Worm (Caenorhabditis elegans): ENCODE results near the gene wip-1.

The wip-1 gene

ce11 chrIII:5024393-5024964 lies 6.0 kb downstream of the wip-1 start, which contains the start of gene pcf-11 (continued):
- TF ChIP-seq ceh-9 (tag; optimal IDR thresholded peaks at IDR 0.05): no peak

ce11 chrIII:5025136-5025629 lies 6.7 kb downstream of the wip-1 start:
- peak; percentile 34 for TF ChIP-seq ama-1 (optimal IDR thresholded peaks at IDR 0.05)
- no peak for TF ChIP-seq fax-1 (tag; optimal IDR thresholded peaks at IDR 0.05)

ce11 chrIII:5026366-5026765 lies 7.9 kb downstream of the wip-1 start:
- TF ChIP-seq ceh-30 (tag; optimal IDR thresholded peaks at IDR 0.05): no peak
- TF ChIP-seq hlh-15 (tag; optimal IDR thresholded peaks at IDR 0.05): no peak
- no peak for TF ChIP-seq ceh-18 (tag; optimal IDR thresholded peaks at IDR 0.05)
- TF ChIP-seq K09A11.1 (tag; optimal IDR thresholded peaks at IDR 0.05; ENCODE audit: insufficient read depth): no peak
- no peak for TF ChIP-seq odd-2 (tag; optimal IDR thresholded peaks at IDR 0.05)
- no peak for TF ChIP-seq ceh-48 (tag; optimal IDR thresholded peaks at IDR 0.05)
- TF ChIP-seq tbx-7 (tag; optimal IDR thresholded peaks at IDR 0.05): no peak
- no peak for TF ChIP-seq sdc-2 (tag; optimal IDR thresholded peaks at IDR 0.05)
- no peak for TF ChIP-seq ceh-22 (tag; optimal IDR thresholded peaks at IDR 0.05)
- TF ChIP-seq fax-1 (tag; optimal IDR thresholded peaks at IDR 0.05): no peak
- TF ChIP-seq dve-1 (tag; optimal IDR thresholded peaks at IDR 0.05): no peak
- TF ChIP-seq lin-11 (tag; optimal IDR thresholded peaks at IDR 0.05): no peak
- TF ChIP-seq ceh-9 (tag; optimal IDR thresholded peaks at IDR 0.05): no peak
- TF ChIP-seq dmd-4 (tag; optimal IDR thresholded peaks at IDR 0.05; ENCODE audit: borderline replicate concordance): no peak
- TF ChIP-seq ceh-6 (GFP tag; optimal IDR thresholded peaks at IDR 0.05): no peak
- no peak for TF ChIP-seq unc-3 (GFP tag; conservative IDR thresholded peaks at IDR 0.05)
- no peak for TF ChIP-seq unc-3 (tag; optimal IDR thresholded peaks at IDR 0.05)
- no peak for TF ChIP-seq ama-1 (optimal IDR thresholded peaks at IDR 0.05)
- no peak for TF ChIP-seq C38D4.7 (GFP tag; optimal IDR thresholded peaks at IDR 0.05)
- TF ChIP-seq che-1 (tag; optimal IDR thresholded peaks at IDR 0.05): no peak

- TF ChIP-seq T23F11.4 (GFP tag; optimal IDR thresholded peaks at IDR 0.05) (no peak), ets-4 (tag; optimal IDR thresholded peaks at IDR 0.05) (no peak), hlh-30 (tag; optimal IDR thresholded peaks at IDR 0.05; ENCODE audit: insufficient read depth) (no peak), tbx-7 (tag; optimal IDR thresholded peaks at IDR 0.05) (no peak), dmd-4 (tag; optimal IDR thresholded peaks at IDR 0.05; ENCODE audit: borderline replicate concordance) (no peak), pqm-1 (tag; optimal IDR thresholded peaks at IDR 0.05) (no peak), ceh-18 (tag; optimal IDR thresholded peaks at IDR 0.05) (no peak), ceh-48 (tag; optimal IDR thresholded peaks at IDR 0.05) (no peak)
Measured at ce11 chrIII:5027219-5027618, 8.8 kb downstream of the wip-1 start.

- no peak for TF ChIP-seq ceh-45 (GFP tag; IDR thresholded peaks at IDR 0.05)
- TF ChIP-seq ref-2 (tag; optimal IDR thresholded peaks at IDR 0.05): no peak
- TF ChIP-seq pha-4 (tag; optimal IDR thresholded peaks at IDR 0.05): no peak
- no peak for TF ChIP-seq nhr-232 (tag; optimal IDR thresholded peaks at IDR 0.05)
- TF ChIP-seq fkh-6 (tag; optimal IDR thresholded peaks at IDR 0.05): no peak
Measured at ce11 chrIII:5030629-5031028, 12.2 kb downstream of the wip-1 start, which contains the start of gene klp-6. Gene klp-6, plus strand, starts transcription at chrIII:5030929.

ce11 chrIII:5031375-5031836 lies 13.0 kb downstream of the wip-1 start:
- TF ChIP-seq ceh-48 (tag; optimal IDR thresholded peaks at IDR 0.05): peak; percentile 67
- TF ChIP-seq ahr-1 (tag; optimal IDR thresholded peaks at IDR 0.05): peak; percentile 11
- TF ChIP-seq ceh-14 (tag; optimal IDR thresholded peaks at IDR 0.05): peak; percentile 83
- peak; percentile 81 for TF ChIP-seq ceh-31 (tag; optimal IDR thresholded peaks at IDR 0.05)
- TF ChIP-seq unc-86 (tag; optimal IDR thresholded peaks at IDR 0.05): peak; percentile 75
- TF ChIP-seq sox-4 (tag; optimal IDR thresholded peaks at IDR 0.05): peak; percentile 75
- TF ChIP-seq hlh-13 (GFP tag; optimal IDR thresholded peaks at IDR 0.05): peak; percentile 78
- peak; percentile 86 for TF ChIP-seq pha-2 (tag; optimal IDR thresholded peaks at IDR 0.05)
- peak; percentile 91 for TF ChIP-seq hlh-6 (tag; optimal IDR thresholded peaks at IDR 0.05)
- TF ChIP-seq T23F11.4 (GFP tag; optimal IDR thresholded peaks at IDR 0.05): peak; percentile 93
- peak; percentile 81 for TF ChIP-seq pat-9 (tag; optimal IDR thresholded peaks at IDR 0.05)
- peak; percentile 85 for TF ChIP-seq che-1 (tag; optimal IDR thresholded peaks at IDR 0.05)
- peak; percentile 91 for TF ChIP-seq ref-2 (tag; optimal IDR thresholded peaks at IDR 0.05)
- TF ChIP-seq npax-4 (tag; optimal IDR thresholded peaks at IDR 0.05): peak; percentile 57
- peak; percentile 65 for TF ChIP-seq sox-2 (GFP tag; IDR thresholded peaks at IDR 0.05)
- peak; percentile 87 for TF ChIP-seq ceh-45 (GFP tag; IDR thresholded peaks at IDR 0.05)
- peak; percentile 50 for TF ChIP-seq madf-2 (tag; optimal IDR thresholded peaks at IDR 0.05)
- peak; percentile 72 for TF ChIP-seq ceh-2 (tag; optimal IDR thresholded peaks at IDR 0.05)

All from whole organism, late embryonic.